Fruit fly (Drosophila melanogaster): ENCODE data around the gene CIA30.

DNA sequence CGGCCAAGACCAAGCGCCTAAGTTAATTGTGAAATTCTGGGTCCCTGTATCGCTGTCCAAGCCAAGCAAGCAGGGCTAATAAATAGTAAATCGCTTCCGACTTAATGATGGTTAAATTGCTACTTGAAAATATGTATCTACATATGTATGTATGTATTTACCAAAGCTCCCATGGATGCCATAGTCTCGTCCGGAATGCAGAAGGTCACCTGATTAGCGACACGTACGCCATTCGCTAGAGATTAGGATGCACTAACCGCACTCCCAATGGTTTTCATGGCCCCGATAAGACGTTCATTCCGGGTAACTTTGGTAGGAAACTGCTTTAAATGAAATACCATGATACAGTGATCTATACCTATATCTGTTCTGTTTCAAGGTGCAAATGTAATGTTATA, 22.0 kb downstream of the CIA30 start:
- TF ChIP-seq Crg-1 (GFP tag; optimal IDR thresholded peaks at IDR 0.05) (no peak), toe (GFP tag; optimal IDR thresholded peaks at IDR 0.05) (no peak), Clk (GFP tag; optimal IDR thresholded peaks at IDR 0.05) (no peak), CG33017 (tag; optimal IDR thresholded peaks at IDR 0.05) (no peak), ovo (GFP tag; optimal IDR thresholded peaks at IDR 0.05) (no peak), Hr96 (GFP tag; optimal IDR thresholded peaks at IDR 0.05) (no peak), Mnt (GFP tag; optimal IDR thresholded peaks at IDR 0.05) (no peak), bab1 (GFP tag; optimal IDR thresholded peaks at IDR 0.05) (no peak), CG1620 (GFP tag; optimal IDR thresholded peaks at IDR 0.05) (no peak), CG7045 (GFP tag; optimal IDR thresholded peaks at IDR 0.05) (no peak), kay (GFP tag; ENCODE audit: borderline replicate concordance) (no peak), CG7101 (tag; optimal IDR thresholded peaks at IDR 0.05) (no peak), CG11617 (GFP tag; optimal IDR thresholded peaks at IDR 0.05) (no peak), tj (GFP tag; optimal IDR thresholded peaks at IDR 0.05) (no peak)
